Fruit fly (Drosophila melanogaster) whole organism, prepupa: ENCODE results near the gene CG44838.

Experiments used
- Blimp-1 ChIP-seq: fragments of 200-800 bp; sonication (Bioruptor generic); optimal IDR thresholded peaks from 3 replicates; lab custom pipeline; 2017; ENCODE audit warnings: missing biosample characterization, missing genetic modification characterization, mild to moderate bottlenecking, moderate library complexity, missing genetic modification reagents
- CG10631 ChIP-seq: fragments of 200-800 bp; sonication (Bioruptor generic); optimal IDR thresholded peaks from 2 replicates; lab custom pipeline; 2016; ENCODE audit warnings: missing biosample characterization, missing genetic modification characterization
- CG10669 ChIP-seq: fragments of 200-800 bp; sonication (Bioruptor generic); optimal IDR thresholded peaks from 3 replicates; lab custom pipeline; 2018; ENCODE audit warnings: missing biosample characterization, mild to moderate bottlenecking, missing genetic modification characterization, moderate library complexity
- CG11762 ChIP-seq: fragments of 200-800 bp; sonication (Bioruptor generic); optimal IDR thresholded peaks from 3 replicates; lab custom pipeline; 2016; ENCODE audit warnings: missing biosample characterization, missing genetic modification characterization; ENCODE audit not compliant: insufficient read depth
- CG11902 ChIP-seq: fragments of 200-800 bp; sonication (Bioruptor generic); optimal IDR thresholded peaks from 3 replicates; lab custom pipeline; 2016; ENCODE audit warnings: missing biosample characterization, missing genetic modification characterization
- CG1621 ChIP-seq: fragments of 200-800 bp; sonication (Bioruptor generic); optimal IDR thresholded peaks from 3 replicates; lab custom pipeline; 2018; ENCODE audit warnings: missing biosample characterization, mild to moderate bottlenecking, missing genetic modification characterization
- CG16779 ChIP-seq: fragments of 200-800 bp; sonication (Bioruptor generic); optimal IDR thresholded peaks from 3 replicates; lab custom pipeline; 2017; ENCODE audit warnings: missing biosample characterization, mild to moderate bottlenecking, missing genetic modification characterization
- CG3032 ChIP-seq: fragments of 200-800 bp; optimal IDR thresholded peaks from 2 replicates; lab custom pipeline; 2019; ENCODE audit warnings: missing biosample characterization, mild to moderate bottlenecking, missing genetic modification characterization, moderate library complexity
- CG31627 ChIP-seq: fragments of 200-800 bp; sonication (Bioruptor generic); optimal IDR thresholded peaks from 3 replicates; lab custom pipeline; 2016; ENCODE audit warnings: missing biosample characterization, missing genetic modification characterization
- CG32006 ChIP-seq: fragments of 200-800 bp; sonication (Bioruptor generic); optimal IDR thresholded peaks from 3 replicates; lab custom pipeline; 2017; ENCODE audit warnings: missing biosample characterization, mild to moderate bottlenecking, missing genetic modification characterization
- CG34406 ChIP-seq: fragments of 200-800 bp; sonication (Bioruptor generic); optimal IDR thresholded peaks from 3 replicates; lab custom pipeline; 2016; ENCODE audit warnings: missing biosample characterization, missing genetic modification characterization
- CG3919 ChIP-seq: fragments of 200-800 bp; sonication (Bioruptor generic); optimal IDR thresholded peaks from 3 replicates; lab custom pipeline; 2016; ENCODE audit warnings: missing biosample characterization, missing genetic modification characterization
- CG4318 ChIP-seq: fragments of 200-800 bp; sonication (Bioruptor generic); optimal IDR thresholded peaks from 3 replicates; lab custom pipeline; 2017; ENCODE audit warnings: missing biosample characterization, mild to moderate bottlenecking, missing genetic modification characterization
- CG6276 ChIP-seq: fragments of 200-800 bp; sonication (Bioruptor generic); optimal IDR thresholded peaks from 2 replicates; lab custom pipeline; 2017; ENCODE audit warnings: missing biosample characterization, mild to moderate bottlenecking, missing genetic modification characterization
- CG6792 ChIP-seq: fragments of 200-800 bp; sonication (Bioruptor generic); optimal IDR thresholded peaks from 3 replicates; lab custom pipeline; 2016; ENCODE audit warnings: missing biosample characterization, missing genetic modification characterization
- CG6808 ChIP-seq: fragments of 200-800 bp; sonication (Bioruptor generic); optimal IDR thresholded peaks from 3 replicates; lab custom pipeline; 2017; ENCODE audit warnings: missing biosample characterization, missing genetic modification characterization, mild to moderate bottlenecking, moderate library complexity, missing genetic modification reagents
- CG6854 ChIP-seq: fragments of 200-800 bp; sonication (Bioruptor generic); optimal IDR thresholded peaks from 2 replicates; lab custom pipeline; 2017; ENCODE audit warnings: missing biosample characterization, mild to moderate bottlenecking, missing genetic modification characterization
- CG7368 ChIP-seq: fragments of 200-800 bp; sonication (Bioruptor generic); optimal IDR thresholded peaks from 3 replicates; lab custom pipeline; 2016; ENCODE audit warnings: missing biosample characterization, missing genetic modification characterization
- CG8119 ChIP-seq: fragments of 200-800 bp; sonication (Bioruptor generic); IDR thresholded peaks from 3 replicates; pipeline ENCODE4 v1.3.6; 2022; ENCODE audit warnings: missing biosample characterization, missing genetic modification characterization
- CG8632 ChIP-seq: fragments of 200-800 bp; sonication (Bioruptor generic); optimal IDR thresholded peaks from 3 replicates; lab custom pipeline; 2016; ENCODE audit warnings: missing biosample characterization, missing genetic modification characterization
- Eip78C ChIP-seq: fragments of 200-800 bp; sonication (Bioruptor generic); peaks from one replicate; lab custom pipeline; 2016; ENCODE audit warnings: missing biosample characterization, missing genetic modification characterization
- Eip93F ChIP-seq: fragments of 200-800 bp; sonication (Bioruptor generic); optimal IDR thresholded peaks from 2 replicates; lab custom pipeline; 2016; ENCODE audit warnings: missing biosample characterization, mild to moderate bottlenecking, missing genetic modification characterization
- Ets21C ChIP-seq: fragments of 200-800 bp; sonication (Bioruptor generic); optimal IDR thresholded peaks from 3 replicates; lab custom pipeline; 2016; ENCODE audit warnings: missing biosample characterization, missing genetic modification characterization
- Ets96B ChIP-seq: fragments of 200-800 bp; optimal IDR thresholded peaks from 2 replicates; lab custom pipeline; 2019; ENCODE audit warnings: missing biosample characterization, mild to moderate bottlenecking, missing genetic modification characterization, moderate library complexity
- Gug ChIP-seq: fragments of 200-800 bp; sonication (Bioruptor generic); IDR thresholded peaks from 2 replicates; pipeline ENCODE4 v1.3.6; 2022; ENCODE audit warnings: missing biosample characterization, missing genetic modification characterization
- Hr38 ChIP-seq: sonication (Bioruptor generic); optimal IDR thresholded peaks from 2 replicates; lab custom pipeline; 2016; ENCODE audit warnings: missing biosample characterization, missing genetic modification characterization
- Hr39 ChIP-seq: fragments of 200-800 bp; sonication (Bioruptor generic); optimal IDR thresholded peaks from 2 replicates; lab custom pipeline; 2016; ENCODE audit warnings: missing biosample characterization, missing genetic modification characterization
- Hr4 ChIP-seq: fragments of 200-800 bp; sonication (Bioruptor generic); optimal IDR thresholded peaks from 3 replicates; lab custom pipeline; 2016; ENCODE audit warnings: missing biosample characterization, missing genetic modification characterization
- Lpt ChIP-seq: fragments of 200-800 bp; sonication (Bioruptor generic); optimal IDR thresholded peaks from 3 replicates; lab custom pipeline; 2016; ENCODE audit warnings: missing biosample characterization, missing genetic modification characterization
- OdsH ChIP-seq: fragments of 200-800 bp; sonication (Bioruptor generic); optimal IDR thresholded peaks from 3 replicates; lab custom pipeline; 2016; ENCODE audit warnings: missing biosample characterization, missing genetic modification characterization
- Sox102F ChIP-seq: fragments of 200-800 bp; sonication (Bioruptor generic); optimal IDR thresholded peaks from 2 replicates; lab custom pipeline; 2016; ENCODE audit warnings: missing biosample characterization, mild to moderate bottlenecking, missing genetic modification characterization
- Sox14 ChIP-seq: fragments of 200-800 bp; sonication (Bioruptor generic); optimal IDR thresholded peaks from 3 replicates; lab custom pipeline; 2016; ENCODE audit warnings: missing biosample characterization, missing genetic modification characterization
- Sox15 ChIP-seq: fragments of 200-800 bp; sonication (Bioruptor generic); optimal IDR thresholded peaks from 3 replicates; lab custom pipeline; 2016; ENCODE audit warnings: missing biosample characterization, missing genetic modification characterization
- achi ChIP-seq: fragments of 200-800 bp; sonication (Bioruptor generic); optimal IDR thresholded peaks from 3 replicates; lab custom pipeline; 2016; ENCODE audit warnings: missing biosample characterization, missing genetic modification characterization
- acj6 ChIP-seq: fragments of 200-800 bp; sonication (Bioruptor generic); optimal IDR thresholded peaks from 3 replicates; lab custom pipeline; 2016; ENCODE audit warnings: missing biosample characterization, missing genetic modification characterization
- cyc ChIP-seq: fragments of 200-800 bp; sonication (Bioruptor generic); optimal IDR thresholded peaks from 3 replicates; lab custom pipeline; 2016; ENCODE audit warnings: missing biosample characterization, missing genetic modification characterization
- dac ChIP-seq: fragments of 200-800 bp; sonication (Bioruptor generic); optimal IDR thresholded peaks from 2 replicates; lab custom pipeline; 2017; ENCODE audit warnings: missing biosample characterization, mild to moderate bottlenecking, missing genetic modification characterization
- esn ChIP-seq: fragments of 200-800 bp; sonication (Bioruptor generic); optimal IDR thresholded peaks from 2 replicates; lab custom pipeline; 2016; ENCODE audit warnings: missing biosample characterization, mild to moderate bottlenecking, missing genetic modification characterization, moderate library complexity
- fd85E ChIP-seq: fragments of 200-800 bp; sonication (Bioruptor generic); optimal IDR thresholded peaks from 3 replicates; lab custom pipeline; 2016; ENCODE audit warnings: missing biosample characterization, missing genetic modification characterization
- fkh ChIP-seq: fragments of 200-800 bp; sonication (Bioruptor generic); optimal IDR thresholded peaks from 3 replicates; lab custom pipeline; 2017; ENCODE audit warnings: missing biosample characterization, mild to moderate bottlenecking, missing genetic modification characterization, moderate library complexity
- salr ChIP-seq, 2 experiments: fragments of 200-800 bp; sonication (Bioruptor generic); optimal IDR thresholded peaks; 3 replicates each; lab custom pipeline; 2016 to 2018; ENCODE audit warnings: missing biosample characterization in 2 of 2, missing genetic modification characterization in 2 of 2, mild to moderate bottlenecking in 1 of 2
- spab ChIP-seq: fragments of 200-800 bp; sonication (Bioruptor generic); optimal IDR thresholded peaks from 2 replicates; lab custom pipeline; 2017; ENCODE audit warnings: missing biosample characterization, mild to moderate bottlenecking, missing genetic modification characterization, missing genetic modification reagents
- svp ChIP-seq: fragments of 200-800 bp; sonication (Bioruptor generic); peaks from one replicate; lab custom pipeline; 2016; ENCODE audit warnings: missing biosample characterization, missing genetic modification characterization
- topi ChIP-seq: fragments of 200-800 bp; sonication (Bioruptor generic); optimal IDR thresholded peaks from 3 replicates; lab custom pipeline; 2016; ENCODE audit warnings: missing biosample characterization, missing genetic modification characterization

The CG44838 gene

DNA sequence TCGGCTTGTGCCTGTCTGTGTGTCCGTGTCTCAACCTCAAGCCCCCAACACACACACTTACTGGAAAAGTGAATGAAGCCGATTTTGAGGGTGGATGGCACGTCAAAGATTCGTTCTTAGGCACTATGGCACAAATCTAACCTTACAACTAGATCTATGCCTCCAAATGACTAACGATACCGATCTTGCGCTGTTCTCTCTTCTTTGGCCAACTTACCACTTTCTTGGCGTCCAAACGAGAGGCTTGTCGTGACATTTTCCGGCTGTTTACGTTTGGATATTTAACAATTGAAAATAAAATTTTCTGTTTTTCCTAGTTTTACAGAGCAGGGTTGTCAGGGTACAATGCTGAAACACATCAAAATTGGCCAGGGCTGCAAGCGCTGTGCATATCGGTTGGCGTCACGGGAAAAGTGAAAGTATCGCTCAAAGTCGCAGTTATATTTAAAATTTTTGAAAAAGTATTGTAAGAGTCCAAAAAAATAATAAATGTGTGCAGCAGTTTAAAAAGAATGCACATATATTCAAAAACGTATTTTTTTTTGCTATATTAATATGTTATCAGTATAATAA, 18.9 kb upstream of the CG44838 start, which contains the start of the genes Bet3 and Nf-YA (continued):
- peak; percentile 52 for TF ChIP-seq Hr39 (GFP tag; lab: Kevin White, UChicago)
- TF ChIP-seq CG3032 (tag; lab: Kevin White, UChicago) = peak; percentile 43
- TF ChIP-seq Ets21C = peak; percentile 31
- TF ChIP-seq salr (GFP tag; optimal IDR thresholded peaks at IDR 0.05; lab: Kevin White, UChicago) = no peak
- peak; percentile 13 for TF ChIP-seq CG10631 (GFP tag; lab: Kevin White, UChicago)
- TF ChIP-seq CG6854 (GFP tag; lab: Kevin White, UChicago) = no peak
- TF ChIP-seq Sox14 = peak; percentile 48
- no peak for TF ChIP-seq acj6
- TF ChIP-seq Eip93F (GFP tag; lab: Kevin White, UChicago) = no peak
- TF ChIP-seq CG16779 = no peak
- no peak for TF ChIP-seq dac (GFP tag; lab: Kevin White, UChicago)
- TF ChIP-seq CG6792 (GFP tag; lab: Kevin White, UChicago) = peak; percentile 12
- no peak for TF ChIP-seq spab (GFP tag; lab: Kevin White, UChicago)
- no peak for TF ChIP-seq Hr4 (GFP tag; lab: Kevin White, UChicago)
- no peak for TF ChIP-seq Hr38 (GFP tag; lab: Kevin White, UChicago)
- peak; percentile 25 for TF ChIP-seq CG32006 (GFP tag; lab: Kevin White, UChicago)

DNA sequence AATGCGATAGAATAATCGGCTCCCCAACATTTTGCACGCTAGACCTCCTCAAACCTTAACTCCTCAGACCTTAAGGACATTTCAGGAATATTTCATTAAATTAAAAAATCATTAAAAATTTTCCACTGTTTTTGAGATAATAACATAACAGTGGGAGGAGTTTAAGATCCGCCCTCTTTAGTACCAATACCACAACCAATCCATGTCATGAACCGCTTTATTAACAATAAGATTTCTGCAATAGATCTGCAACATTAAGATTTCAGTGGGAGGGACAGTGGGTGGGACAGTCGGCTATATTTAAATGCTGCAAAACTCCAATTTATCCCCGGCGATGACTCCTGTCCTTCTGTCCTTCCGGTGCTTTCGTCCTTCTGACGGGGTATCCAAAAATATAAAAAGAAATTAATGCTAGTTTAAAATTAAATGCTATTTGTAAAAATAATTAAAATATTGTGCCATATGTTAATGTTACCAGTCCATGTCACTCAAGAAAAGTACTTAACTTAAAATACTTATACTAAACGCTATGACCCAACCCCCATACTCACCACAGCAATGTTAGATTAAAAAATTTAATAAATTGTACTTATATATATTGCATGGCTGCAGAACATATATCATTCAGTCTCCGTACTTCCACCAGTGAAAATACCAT, 18.1 kb upstream of the CG44838 start, which contains the start of gene Srg3:
TSS of gene Srg3 (plus strand) at position 608 of the 658 bp plus-strand sequence.
- TF ChIP-seq svp (peak; percentile 68), esn (GFP tag; lab: Kevin White, UChicago) (no peak), CG34406 (GFP tag; lab: Kevin White, UChicago) (no peak), CG6276 (GFP tag; lab: Kevin White, UChicago) (no peak), CG6808 (no peak), CG3032 (tag; lab: Kevin White, UChicago) (no peak), Eip78C (GFP tag; lab: Kevin White, UChicago) (no peak), salr (GFP tag; optimal IDR thresholded peaks at IDR 0.05; lab: Kevin White, UChicago) (no peak), OdsH (GFP tag; lab: Kevin White, UChicago) (no peak), Sox102F (GFP tag; lab: Kevin White, UChicago) (no peak), achi (GFP tag; lab: Kevin White, UChicago) (no peak), CG32006 (GFP tag; lab: Kevin White, UChicago) (peak; percentile 26), CG16779 (no peak), CG8119 (no peak), Hr4 (GFP tag; lab: Kevin White, UChicago) (no peak)
- TF ChIP-seq, all 60 proteins: peak for 2

DNA sequence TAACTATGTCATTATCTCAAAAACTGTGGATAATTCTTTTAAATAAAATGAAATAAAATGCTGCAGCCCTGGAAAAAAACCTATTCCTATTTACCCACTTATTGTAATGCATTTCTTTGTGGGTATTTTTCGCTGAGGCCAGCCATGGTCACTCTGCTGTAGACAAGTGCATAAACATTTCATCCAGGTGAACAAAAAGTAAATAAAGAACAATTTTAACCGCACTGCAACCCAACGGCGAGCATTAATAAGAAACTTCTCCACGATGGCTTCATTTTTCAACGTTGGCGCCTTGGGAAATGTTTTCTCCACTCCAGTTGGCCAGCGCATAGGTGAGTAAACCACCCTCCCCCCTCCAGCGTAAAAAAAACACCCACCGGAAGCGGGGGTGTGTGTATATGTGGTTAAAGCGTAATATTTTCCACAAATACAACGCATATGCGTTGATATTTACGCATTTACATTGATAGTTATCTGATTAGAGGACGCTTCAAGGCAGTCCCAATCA, 14.1 kb upstream of the CG44838 start, which contains the start of gene CG3529:
TSS of gene CG3529 (plus strand) at position 134 of the 508 bp plus-strand sequence.
- TF ChIP-seq Sox15 (GFP tag; lab: Kevin White, UChicago) (no peak), CG1621 (tag; lab: Kevin White, UChicago) (peak; percentile 21), Hr4 (GFP tag; lab: Kevin White, UChicago) (peak; percentile 13), fkh (GFP tag; lab: Kevin White, UChicago) (peak; percentile 92), topi (no peak), CG3032 (tag; lab: Kevin White, UChicago) (peak; percentile 7), Eip78C (GFP tag; lab: Kevin White, UChicago) (peak; percentile 72), Sox102F (GFP tag; lab: Kevin White, UChicago) (no peak), Lpt (no peak), Ets96B (tag; lab: Kevin White, UChicago) (no peak), CG7368 (GFP tag; lab: Kevin White, UChicago) (no peak), CG16779 (peak; percentile 8), CG11762 (GFP tag; lab: Kevin White, UChicago) (no peak), achi (GFP tag; lab: Kevin White, UChicago) (no peak), CG8632 (GFP tag; lab: Kevin White, UChicago) (no peak), CG10669 (GFP tag; lab: Kevin White, UChicago) (no peak), CG6276 (GFP tag; lab: Kevin White, UChicago) (no peak), CG6808 (peak; percentile 62), CG6854 (GFP tag; lab: Kevin White, UChicago) (peak; percentile 56), CG11902 (GFP tag; lab: Kevin White, UChicago) (no peak), CG8119 (no peak), CG31627 (GFP tag; lab: Kevin White, UChicago) (peak; percentile 5), cyc (GFP tag; lab: Kevin White, UChicago) (peak; percentile 26), CG4318 (GFP tag; lab: Kevin White, UChicago) (no peak), fd85E (GFP tag; lab: Kevin White, UChicago) (no peak), CG3919 (GFP tag; lab: Kevin White, UChicago) (no peak), Eip93F (GFP tag; lab: Kevin White, UChicago) (no peak), Blimp-1 (GFP tag; lab: Kevin White, UChicago) (no peak), esn (GFP tag; lab: Kevin White, UChicago) (peak; percentile 29), spab (GFP tag; lab: Kevin White, UChicago) (no peak), Gug (no peak)
